Worm (Caenorhabditis elegans) whole organism, midembryonic: ENCODE results near the gene C30H6.9.

Source experiments
- flt-1 ChIP-seq: fragments of 200-800 bp; sonication (Bioruptor generic); IDR thresholded peaks from 2 replicates; pipeline ENCODE4 v1.3.6; 2022; ENCODE audit warnings: missing genetic modification characterization, missing compliant biosample characterization
- med-1 ChIP-seq: sonication (generic microtip); optimal IDR thresholded peaks from 2 replicates; lab custom pipeline; 2017; ENCODE audit warnings: missing genetic modification characterization, mild to moderate bottlenecking, missing compliant biosample characterization, antibody characterized with exemption, missing genetic modification reagents; ENCODE audit not compliant: insufficient read depth
- ztf-23 ChIP-seq: fragments of 200-800 bp; sonication (Bioruptor generic); IDR thresholded peaks from 2 replicates; pipeline ENCODE4 v1.3.6; 2022; ENCODE audit warnings: missing genetic modification reagents, missing genetic modification characterization, missing compliant biosample characterization
- ztf-29 ChIP-seq: fragments of 200-800 bp; sonication (Bioruptor generic); IDR thresholded peaks from 2 replicates; pipeline ENCODE4 v1.3.6; 2022; ENCODE audit warnings: missing genetic modification reagents, missing genetic modification characterization, missing compliant biosample characterization

DNA sequence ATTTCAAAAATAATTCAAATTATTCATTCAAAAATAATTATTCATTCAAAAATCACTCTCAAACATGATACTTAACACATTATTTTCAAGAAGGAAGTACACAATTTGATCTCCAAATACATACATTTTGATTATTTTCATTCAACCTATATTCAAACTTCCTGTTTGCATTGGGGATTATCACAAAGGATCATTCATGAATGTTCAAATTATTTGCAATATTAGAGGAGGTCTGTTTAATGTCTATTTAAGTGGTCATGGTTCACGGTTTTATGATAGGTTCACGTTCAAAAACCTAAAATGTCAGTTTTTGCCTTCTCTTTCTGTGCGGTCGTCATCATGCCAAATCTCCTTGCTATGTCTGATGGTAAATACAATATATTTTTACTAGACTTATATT is 18.8 kb downstream of the C30H6.9 start, which contains the start of gene clec-202:
- TF ChIP-seq ztf-23 (GFP tag; lab: Robert Waterston, UW), result no peak
- no peak for TF ChIP-seq med-1
- TF ChIP-seq ztf-29 (GFP tag; lab: Robert Waterston, UW), result no peak
- TF ChIP-seq flt-1, result no peak
